Fruit fly (Drosophila melanogaster) whole organism, prepupa: ENCODE results near the gene salt.

Source experiments
- CG10669 ChIP-seq: fragments of 200-800 bp; sonication (Bioruptor generic); optimal IDR thresholded peaks from 3 replicates; lab custom pipeline; 2018; ENCODE audit warnings: missing biosample characterization, mild to moderate bottlenecking, missing genetic modification characterization, moderate library complexity
- CG11762 ChIP-seq: fragments of 200-800 bp; sonication (Bioruptor generic); optimal IDR thresholded peaks from 3 replicates; lab custom pipeline; 2016; ENCODE audit warnings: missing biosample characterization, missing genetic modification characterization; ENCODE audit not compliant: insufficient read depth
- CG11902 ChIP-seq: fragments of 200-800 bp; sonication (Bioruptor generic); optimal IDR thresholded peaks from 3 replicates; lab custom pipeline; 2016; ENCODE audit warnings: missing biosample characterization, missing genetic modification characterization
- CG15336 ChIP-seq: fragments of 200-800 bp; sonication (Bioruptor generic); IDR thresholded peaks from 2 replicates; pipeline ENCODE4 v1.3.6; 2022; ENCODE audit warnings: missing biosample characterization, missing genetic modification characterization
- CG1621 ChIP-seq: fragments of 200-800 bp; sonication (Bioruptor generic); optimal IDR thresholded peaks from 3 replicates; lab custom pipeline; 2018; ENCODE audit warnings: missing biosample characterization, mild to moderate bottlenecking, missing genetic modification characterization
- CG16779 ChIP-seq: fragments of 200-800 bp; sonication (Bioruptor generic); optimal IDR thresholded peaks from 3 replicates; lab custom pipeline; 2017; ENCODE audit warnings: missing biosample characterization, mild to moderate bottlenecking, missing genetic modification characterization
- CG3032 ChIP-seq: fragments of 200-800 bp; optimal IDR thresholded peaks from 2 replicates; lab custom pipeline; 2019; ENCODE audit warnings: missing biosample characterization, mild to moderate bottlenecking, missing genetic modification characterization, moderate library complexity
- CG31627 ChIP-seq: fragments of 200-800 bp; sonication (Bioruptor generic); optimal IDR thresholded peaks from 3 replicates; lab custom pipeline; 2016; ENCODE audit warnings: missing biosample characterization, missing genetic modification characterization
- CG32006 ChIP-seq: fragments of 200-800 bp; sonication (Bioruptor generic); optimal IDR thresholded peaks from 3 replicates; lab custom pipeline; 2017; ENCODE audit warnings: missing biosample characterization, mild to moderate bottlenecking, missing genetic modification characterization
- CG34406 ChIP-seq: fragments of 200-800 bp; sonication (Bioruptor generic); optimal IDR thresholded peaks from 3 replicates; lab custom pipeline; 2016; ENCODE audit warnings: missing biosample characterization, missing genetic modification characterization
- CG3919 ChIP-seq: fragments of 200-800 bp; sonication (Bioruptor generic); optimal IDR thresholded peaks from 3 replicates; lab custom pipeline; 2016; ENCODE audit warnings: missing biosample characterization, missing genetic modification characterization
- CG4318 ChIP-seq: fragments of 200-800 bp; sonication (Bioruptor generic); optimal IDR thresholded peaks from 3 replicates; lab custom pipeline; 2017; ENCODE audit warnings: missing biosample characterization, mild to moderate bottlenecking, missing genetic modification characterization
- CG6163 ChIP-seq: fragments of 200-800 bp; sonication (Bioruptor generic); IDR thresholded peaks from 3 replicates; pipeline ENCODE4 v1.3.6; 2022; ENCODE audit warnings: missing biosample characterization, missing genetic modification characterization
- CG6276 ChIP-seq: fragments of 200-800 bp; sonication (Bioruptor generic); optimal IDR thresholded peaks from 2 replicates; lab custom pipeline; 2017; ENCODE audit warnings: missing biosample characterization, mild to moderate bottlenecking, missing genetic modification characterization
- CG6792 ChIP-seq: fragments of 200-800 bp; sonication (Bioruptor generic); optimal IDR thresholded peaks from 3 replicates; lab custom pipeline; 2016; ENCODE audit warnings: missing biosample characterization, missing genetic modification characterization
- CG6808 ChIP-seq: fragments of 200-800 bp; sonication (Bioruptor generic); optimal IDR thresholded peaks from 3 replicates; lab custom pipeline; 2017; ENCODE audit warnings: missing biosample characterization, missing genetic modification characterization, mild to moderate bottlenecking, moderate library complexity, missing genetic modification reagents
- CG7368 ChIP-seq: fragments of 200-800 bp; sonication (Bioruptor generic); optimal IDR thresholded peaks from 3 replicates; lab custom pipeline; 2016; ENCODE audit warnings: missing biosample characterization, missing genetic modification characterization
- CG8319 ChIP-seq: fragments of 200-800 bp; sonication (Bioruptor generic); optimal IDR thresholded peaks from 3 replicates; lab custom pipeline; 2016; ENCODE audit warnings: missing biosample characterization, missing genetic modification characterization
- CG8632 ChIP-seq: fragments of 200-800 bp; sonication (Bioruptor generic); optimal IDR thresholded peaks from 3 replicates; lab custom pipeline; 2016; ENCODE audit warnings: missing biosample characterization, missing genetic modification characterization
- CG9139 ChIP-seq: fragments of 200-800 bp; sonication (Bioruptor generic); optimal IDR thresholded peaks from 3 replicates; lab custom pipeline; 2017; ENCODE audit warnings: missing biosample characterization, mild to moderate bottlenecking, missing genetic modification characterization
- Eip75B ChIP-seq: fragments of 200-800 bp; sonication (Bioruptor generic); optimal IDR thresholded peaks from 3 replicates; lab custom pipeline; 2016; ENCODE audit warnings: missing biosample characterization, missing genetic modification characterization
- Eip78C ChIP-seq: fragments of 200-800 bp; sonication (Bioruptor generic); peaks from one replicate; lab custom pipeline; 2016; ENCODE audit warnings: missing biosample characterization, missing genetic modification characterization
- Eip93F ChIP-seq: fragments of 200-800 bp; sonication (Bioruptor generic); optimal IDR thresholded peaks from 2 replicates; lab custom pipeline; 2016; ENCODE audit warnings: missing biosample characterization, mild to moderate bottlenecking, missing genetic modification characterization
- Gug ChIP-seq: fragments of 200-800 bp; sonication (Bioruptor generic); IDR thresholded peaks from 2 replicates; pipeline ENCODE4 v1.3.6; 2022; ENCODE audit warnings: missing biosample characterization, missing genetic modification characterization
- Hr38 ChIP-seq: sonication (Bioruptor generic); optimal IDR thresholded peaks from 2 replicates; lab custom pipeline; 2016; ENCODE audit warnings: missing biosample characterization, missing genetic modification characterization
- Hr39 ChIP-seq: fragments of 200-800 bp; sonication (Bioruptor generic); optimal IDR thresholded peaks from 2 replicates; lab custom pipeline; 2016; ENCODE audit warnings: missing biosample characterization, missing genetic modification characterization
- Hr4 ChIP-seq: fragments of 200-800 bp; sonication (Bioruptor generic); optimal IDR thresholded peaks from 3 replicates; lab custom pipeline; 2016; ENCODE audit warnings: missing biosample characterization, missing genetic modification characterization
- Met ChIP-seq: fragments of 200-800 bp; sonication (Bioruptor generic); optimal IDR thresholded peaks from 3 replicates; lab custom pipeline; 2016; ENCODE audit warnings: missing biosample characterization, missing genetic modification characterization
- OdsH ChIP-seq: fragments of 200-800 bp; sonication (Bioruptor generic); optimal IDR thresholded peaks from 3 replicates; lab custom pipeline; 2016; ENCODE audit warnings: missing biosample characterization, missing genetic modification characterization
- Smox ChIP-seq: fragments of 200-800 bp; sonication (Bioruptor generic); optimal IDR thresholded peaks from 3 replicates; lab custom pipeline; 2016; ENCODE audit warnings: missing biosample characterization, missing genetic modification characterization
- Sox102F ChIP-seq: fragments of 200-800 bp; sonication (Bioruptor generic); optimal IDR thresholded peaks from 2 replicates; lab custom pipeline; 2016; ENCODE audit warnings: missing biosample characterization, mild to moderate bottlenecking, missing genetic modification characterization
- Sox14 ChIP-seq: fragments of 200-800 bp; sonication (Bioruptor generic); optimal IDR thresholded peaks from 3 replicates; lab custom pipeline; 2016; ENCODE audit warnings: missing biosample characterization, missing genetic modification characterization
- Sox15 ChIP-seq: fragments of 200-800 bp; sonication (Bioruptor generic); optimal IDR thresholded peaks from 3 replicates; lab custom pipeline; 2016; ENCODE audit warnings: missing biosample characterization, missing genetic modification characterization
- achi ChIP-seq: fragments of 200-800 bp; sonication (Bioruptor generic); optimal IDR thresholded peaks from 3 replicates; lab custom pipeline; 2016; ENCODE audit warnings: missing biosample characterization, missing genetic modification characterization
- acj6 ChIP-seq: fragments of 200-800 bp; sonication (Bioruptor generic); optimal IDR thresholded peaks from 3 replicates; lab custom pipeline; 2016; ENCODE audit warnings: missing biosample characterization, missing genetic modification characterization
- dac ChIP-seq: fragments of 200-800 bp; sonication (Bioruptor generic); optimal IDR thresholded peaks from 2 replicates; lab custom pipeline; 2017; ENCODE audit warnings: missing biosample characterization, mild to moderate bottlenecking, missing genetic modification characterization
- dsx ChIP-seq: fragments of 200-800 bp; optimal IDR thresholded peaks from 3 replicates; lab custom pipeline; 2019; ENCODE audit warnings: missing biosample characterization, mild to moderate bottlenecking, missing genetic modification characterization, moderate library complexity; ENCODE audit not compliant: poor library complexity, severe bottlenecking
- eg ChIP-seq: fragments of 200-800 bp; sonication (Bioruptor generic); IDR thresholded peaks from 3 replicates; pipeline ENCODE4 v1.3.6; 2022; ENCODE audit warnings: missing biosample characterization, missing genetic modification characterization
- esn ChIP-seq: fragments of 200-800 bp; sonication (Bioruptor generic); optimal IDR thresholded peaks from 2 replicates; lab custom pipeline; 2016; ENCODE audit warnings: missing biosample characterization, mild to moderate bottlenecking, missing genetic modification characterization, moderate library complexity
- fd59A ChIP-seq: fragments of 200-800 bp; sonication (Bioruptor generic); optimal IDR thresholded peaks from 2 replicates; lab custom pipeline; 2017; ENCODE audit warnings: missing biosample characterization, mild to moderate bottlenecking, missing genetic modification characterization, missing genetic modification reagents
- fkh ChIP-seq: fragments of 200-800 bp; sonication (Bioruptor generic); optimal IDR thresholded peaks from 3 replicates; lab custom pipeline; 2017; ENCODE audit warnings: missing biosample characterization, mild to moderate bottlenecking, missing genetic modification characterization, moderate library complexity
- lz ChIP-seq: fragments of 200-800 bp; sonication (Bioruptor generic); optimal IDR thresholded peaks from 3 replicates; lab custom pipeline; 2016; ENCODE audit warnings: missing biosample characterization, missing genetic modification characterization
- pdm3 ChIP-seq: fragments of 200-800 bp; sonication (Bioruptor generic); optimal IDR thresholded peaks from 3 replicates; lab custom pipeline; 2016; ENCODE audit warnings: missing biosample characterization, missing genetic modification characterization
- salr ChIP-seq, 2 experiments: fragments of 200-800 bp; sonication (Bioruptor generic); optimal IDR thresholded peaks; 3 replicates each; lab custom pipeline; 2016 to 2018; ENCODE audit warnings: missing biosample characterization in 2 of 2, missing genetic modification characterization in 2 of 2, mild to moderate bottlenecking in 1 of 2
- spab ChIP-seq: fragments of 200-800 bp; sonication (Bioruptor generic); optimal IDR thresholded peaks from 2 replicates; lab custom pipeline; 2017; ENCODE audit warnings: missing biosample characterization, mild to moderate bottlenecking, missing genetic modification characterization, missing genetic modification reagents
- svp ChIP-seq: fragments of 200-800 bp; sonication (Bioruptor generic); peaks from one replicate; lab custom pipeline; 2016; ENCODE audit warnings: missing biosample characterization, missing genetic modification characterization
- topi ChIP-seq: fragments of 200-800 bp; sonication (Bioruptor generic); optimal IDR thresholded peaks from 3 replicates; lab custom pipeline; 2016; ENCODE audit warnings: missing biosample characterization, missing genetic modification characterization
- vri ChIP-seq: fragments of 200-800 bp; sonication (Bioruptor generic); optimal IDR thresholded peaks from 3 replicates; lab custom pipeline; 2016; ENCODE audit warnings: missing biosample characterization, mild to moderate bottlenecking, missing genetic modification characterization

The salt gene

DNA sequence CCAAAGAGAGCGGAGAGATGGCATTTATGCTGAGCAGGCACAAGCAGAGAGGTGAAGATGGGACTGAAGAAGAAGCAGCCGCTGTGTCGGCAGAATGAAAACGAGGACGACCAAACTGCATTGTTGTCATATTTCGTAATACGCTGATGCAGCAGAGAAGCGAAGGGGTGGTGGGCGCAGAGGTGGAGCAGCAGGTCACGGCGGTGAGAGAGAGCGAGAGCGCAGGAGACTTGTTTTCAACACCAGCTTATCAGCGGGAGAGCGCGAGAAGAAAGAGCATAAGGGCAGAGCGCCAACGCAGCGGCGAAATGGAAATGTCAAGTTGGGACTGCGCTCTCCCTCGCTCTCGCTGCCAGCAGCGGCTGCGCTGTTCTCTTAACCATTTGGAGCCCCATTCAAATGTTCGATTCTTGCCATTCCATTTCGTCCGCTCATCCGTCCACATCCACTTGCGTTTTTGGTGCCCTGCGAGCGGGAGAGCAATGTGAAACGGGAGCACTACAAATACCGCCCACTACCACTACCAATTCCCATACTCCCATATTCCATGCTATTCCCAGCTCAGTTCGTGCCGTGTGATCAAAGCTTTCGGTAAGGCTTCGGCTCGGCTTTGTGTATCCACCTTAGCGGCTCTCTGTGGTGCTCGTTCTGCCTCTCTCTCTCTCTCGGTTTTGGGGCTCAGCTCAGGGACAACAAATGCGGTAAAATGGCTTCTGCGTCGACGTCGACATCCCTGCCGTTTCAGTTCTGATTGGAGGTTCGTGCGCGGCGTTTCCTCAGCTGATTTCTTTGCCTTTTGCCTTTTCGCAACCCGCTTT lies 41.0 kb downstream of the salt start, which contains the start of gene ttk (continued):
- TF ChIP-seq spab (GFP tag; lab: Kevin White, UChicago) (peak; percentile 2), CG6276 (GFP tag; lab: Kevin White, UChicago) (peak; percentile 21), topi (GFP tag; lab: Kevin White, UChicago) (peak; percentile 2), Eip75B (peak; percentile 75), dsx (GFP tag; lab: Kevin White, UChicago) (peak; percentile 81), fd59A (GFP tag; lab: Kevin White, UChicago) (no peak), CG34406 (GFP tag; lab: Kevin White, UChicago) (no peak), CG11762 (GFP tag; lab: Kevin White, UChicago) (no peak), fkh (GFP tag; lab: Kevin White, UChicago) (peak; percentile 13), Eip78C (GFP tag; lab: Kevin White, UChicago) (peak; percentile 77), pdm3 (GFP tag; lab: Kevin White, UChicago) (no peak), Gug (GFP tag; lab: Robert Waterston, UW) (no peak), salr (GFP tag; optimal IDR thresholded peaks at IDR 0.05; lab: Kevin White, UChicago) (no peak), CG9139 (GFP tag; lab: Kevin White, UChicago) (peak; percentile 56), Hr38 (GFP tag; lab: Kevin White, UChicago) (no peak)

DNA sequence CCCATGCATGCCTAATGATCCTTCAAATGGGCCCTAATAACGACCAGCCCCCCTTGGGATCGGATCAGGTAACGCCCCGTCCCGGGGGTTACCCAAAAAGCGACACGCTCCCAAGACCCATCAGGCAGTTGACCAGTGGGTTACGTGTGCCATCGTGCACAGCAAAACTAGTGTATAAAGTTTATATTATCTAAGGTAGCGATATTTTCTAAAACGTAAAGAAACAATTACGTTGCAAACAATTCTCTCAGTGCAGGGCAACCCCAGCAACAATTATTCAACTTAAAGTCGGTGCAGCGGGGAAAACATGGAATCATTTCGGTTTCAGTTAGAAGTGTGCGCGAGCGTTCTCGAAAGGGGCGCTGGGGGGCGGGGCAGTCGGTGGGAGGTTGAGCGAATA lies 41.9 kb downstream of the salt start:
- TF ChIP-seq vri (no peak), CG4318 (GFP tag; lab: Kevin White, UChicago) (peak; percentile 36), achi (GFP tag; lab: Kevin White, UChicago) (peak; percentile 16), Hr4 (GFP tag; lab: Kevin White, UChicago) (no peak), CG1621 (tag; lab: Kevin White, UChicago) (peak; percentile 3), svp (GFP tag; lab: Kevin White, UChicago) (peak; percentile 35), CG6163 (GFP tag; lab: Robert Waterston, UW) (peak; percentile 34; the same call in 2 of the 3 replicates), CG3032 (tag; lab: Kevin White, UChicago) (no peak), CG8632 (GFP tag; lab: Kevin White, UChicago) (no peak), Hr39 (GFP tag; lab: Kevin White, UChicago) (peak; percentile 14), CG31627 (peak; percentile 27), eg (0 out of 3 replicates have a peak, but pooled peaks have one; percentile 24), Gug (GFP tag; lab: Robert Waterston, UW) (peak; percentile 19; the same call in 1 of the 2 replicates), acj6 (GFP tag; lab: Kevin White, UChicago) (no peak), CG16779 (tag; lab: Kevin White, UChicago) (peak; percentile 1), CG15336 (GFP tag; lab: Robert Waterston, UW) (0 out of 2 replicates have a peak, but pooled peaks have one; percentile 38), CG8319 (GFP tag; lab: Kevin White, UChicago) (no peak), Eip93F (GFP tag; lab: Kevin White, UChicago) (no peak), CG6808 (no peak), CG32006 (GFP tag; lab: Kevin White, UChicago) (peak; percentile 61), fd59A (GFP tag; lab: Kevin White, UChicago) (peak; percentile 5), dac (peak; percentile 41), CG7368 (GFP tag; lab: Kevin White, UChicago) (no peak), Eip78C (GFP tag; lab: Kevin White, UChicago) (peak; percentile 53), CG6792 (GFP tag; lab: Kevin White, UChicago) (no peak), Sox15 (no peak), CG11902 (GFP tag; lab: Kevin White, UChicago) (no peak), Sox14 (no peak), CG3919 (GFP tag; lab: Kevin White, UChicago) (peak; percentile 11), lz (GFP tag; lab: Kevin White, UChicago) (no peak), Eip75B (no peak), Sox102F (GFP tag; lab: Kevin White, UChicago) (no peak), CG10669 (GFP tag; lab: Kevin White, UChicago) (no peak), OdsH (GFP tag; lab: Kevin White, UChicago) (peak; percentile 14), Met (GFP tag; lab: Kevin White, UChicago) (peak; percentile 0), esn (GFP tag; lab: Kevin White, UChicago) (no peak), Smox (GFP tag; lab: Kevin White, UChicago) (no peak), pdm3 (GFP tag; lab: Kevin White, UChicago) (peak; percentile 9)
